Fruit fly (Drosophila melanogaster): ENCODE data around the gene CG45089.
A peak's percentile ranks its signal among the peaks of the same experiment; 100 is the strongest.

The CG45089 gene

dm6 chrX:7934679-7935078 lies 41.1 kb upstream of the CG45089 start, which contains the start of gene RpS14b (continued):
- TF ChIP-seq sna (GFP tag; IDR thresholded peaks at IDR 0.05; ENCODE audit: partially characterized antibody): no peak; the same call in 1 of the 2 replicates
- peak; percentile 70 for TF ChIP-seq NC2β (GFP tag; optimal IDR thresholded peaks at IDR 0.05)
- peak in 1 of 2 experiments; percentile 21 for TF ChIP-seq bsh (GFP tag; optimal IDR thresholded peaks at IDR 0.05)
- peak; percentile 79 for TF ChIP-seq CG17328 (GFP tag; IDR thresholded peaks at IDR 0.05)
- TF ChIP-seq CG31224 (GFP tag; IDR thresholded peaks at IDR 0.05): peak; percentile 47
- peak; percentile 61 for TF ChIP-seq CG15269 (tag; optimal IDR thresholded peaks at IDR 0.05)
- peak; percentile 38 for TF ChIP-seq Fer2 (tag; optimal IDR thresholded peaks at IDR 0.05)
- no peak for TF ChIP-seq CG1529 (GFP tag; optimal IDR thresholded peaks at IDR 0.05)
- TF ChIP-seq CG9437 (GFP tag; optimal IDR thresholded peaks at IDR 0.05): peak; percentile 28
- TF ChIP-seq CG17829 (tag; optimal IDR thresholded peaks at IDR 0.05): peak; percentile 24
- TF ChIP-seq org-1 (GFP tag; optimal IDR thresholded peaks at IDR 0.05): no peak
- TF ChIP-seq Ada2b (GFP tag; IDR thresholded peaks at IDR 0.05): peak; percentile 47; the same call in 1 of the 2 replicates
- TF ChIP-seq tgo (GFP tag; IDR thresholded peaks at IDR 0.05): peak; percentile 56; the same call in 2 of the 3 replicates
- peak; percentile 68; the same call in 2 of the 3 replicates for TF ChIP-seq otp (GFP tag; IDR thresholded peaks at IDR 0.05)
- no peak for TF ChIP-seq Six4 (GFP tag; optimal IDR thresholded peaks at IDR 0.05)
- TF ChIP-seq CG6854 (GFP tag; optimal IDR thresholded peaks at IDR 0.05): peak; percentile 32
- peak; percentile 40 for TF ChIP-seq ind (GFP tag; optimal IDR thresholded peaks at IDR 0.05)
- peak; percentile 59 for TF ChIP-seq phol (tag; optimal IDR thresholded peaks at IDR 0.05)
- peak; percentile 90 for TF ChIP-seq CG12659 (GFP tag; optimal IDR thresholded peaks at IDR 0.05)
- peak; percentile 38; the same call in 1 of the 3 replicates for TF ChIP-seq Doc3 (GFP tag; IDR thresholded peaks at IDR 0.05; ENCODE audit: partially characterized antibody)
- TF ChIP-seq CG6813 (GFP tag; optimal IDR thresholded peaks at IDR 0.05): peak; percentile 47
- peak; percentile 45 for TF ChIP-seq CoRest (tag; optimal IDR thresholded peaks at IDR 0.05)
- no peak for TF ChIP-seq CG12104 (GFP tag; optimal IDR thresholded peaks at IDR 0.05)
- no peak for TF ChIP-seq jing (GFP tag; optimal IDR thresholded peaks at IDR 0.05)
- TF ChIP-seq gcm (GFP tag; optimal IDR thresholded peaks at IDR 0.05): peak; percentile 18
- peak; percentile 25 for TF ChIP-seq CG10979 (tag; optimal IDR thresholded peaks at IDR 0.05)
- no peak for TF ChIP-seq CG3838 (GFP tag; optimal IDR thresholded peaks at IDR 0.05)
- no peak for TF ChIP-seq CG9876 (GFP tag; optimal IDR thresholded peaks at IDR 0.05)
- TF ChIP-seq dati (GFP tag; IDR thresholded peaks at IDR 0.05): peak; percentile 41; the same call in 1 of the 2 replicates
- TF ChIP-seq croc (GFP tag; conservative IDR thresholded peaks at IDR 0.05): no peak
- TF ChIP-seq CG10462 (GFP tag; optimal IDR thresholded peaks at IDR 0.05): no peak
- TF ChIP-seq CG7786 (GFP tag; optimal IDR thresholded peaks at IDR 0.05): peak; percentile 32
- peak; percentile 18 for TF ChIP-seq CG18476 (GFP tag; optimal IDR thresholded peaks at IDR 0.05)
- TF ChIP-seq eyg (GFP tag; optimal IDR thresholded peaks at IDR 0.05): peak; percentile 29
- TF ChIP-seq CG33213 (GFP tag; optimal IDR thresholded peaks at IDR 0.05): peak; percentile 66
- peak; percentile 81 for TF ChIP-seq CG13296 (GFP tag; optimal IDR thresholded peaks at IDR 0.05)
- peak; percentile 16 for TF ChIP-seq CG15601 (tag; optimal IDR thresholded peaks at IDR 0.05)
- peak; percentile 51 for TF ChIP-seq Lhr (GFP tag; optimal IDR thresholded peaks at IDR 0.05)
- TF ChIP-seq CG5180 (GFP tag; optimal IDR thresholded peaks at IDR 0.05): no peak
- peak; percentile 19 for TF ChIP-seq ERR (GFP tag; optimal IDR thresholded peaks at IDR 0.05)
- no peak for TF ChIP-seq CG8388 (GFP tag; optimal IDR thresholded peaks at IDR 0.05)
- peak; percentile 58 for TF ChIP-seq ssp (GFP tag; IDR thresholded peaks at IDR 0.05)
- TF ChIP-seq Dek (tag; optimal IDR thresholded peaks at IDR 0.05): peak; percentile 6
- TF ChIP-seq CG3065 (GFP tag; optimal IDR thresholded peaks at IDR 0.05): no peak
- 0 out of 3 replicates have a peak, but pooled peaks have one; percentile 43 for TF ChIP-seq Mrtf (GFP tag; IDR thresholded peaks at IDR 0.05)
- TF ChIP-seq Atf3 (GFP tag; optimal IDR thresholded peaks at IDR 0.05): peak; percentile 52
- peak; percentile 5 to 52 for TF ChIP-seq chif (GFP tag; optimal IDR thresholded peaks at IDR 0.05)
- TF ChIP-seq twi (tag; optimal IDR thresholded peaks at IDR 0.05): no peak
- TF ChIP-seq Dll (GFP tag; IDR thresholded peaks at IDR 0.05; ENCODE audit: partially characterized antibody): peak; percentile 70
- peak; percentile 85 for TF ChIP-seq Meics (GFP tag; optimal IDR thresholded peaks at IDR 0.05)

Measured in whole organism, embryonic.